Worm (Caenorhabditis elegans) whole organism, midembryonic: ENCODE data around the gene fip-1.

Source experiments
- T22C8.4 ChIP-seq: fragments of 200-800 bp; sonication (Bioruptor generic); IDR thresholded peaks from 2 replicates; pipeline ENCODE4 v1.3.6; 2022; ENCODE audit warnings: missing genetic modification characterization, missing compliant biosample characterization
- cog-1 ChIP-seq: sonication (generic microtip); optimal IDR thresholded peaks from 2 replicates; lab custom pipeline; 2016; ENCODE audit warnings: missing genetic modification characterization, missing compliant biosample characterization
- klf-2 ChIP-seq: fragments of 200-800 bp; sonication (Bioruptor generic); conservative IDR thresholded peaks from 2 replicates; pipeline ENCODE4 v1.3.6; 2022; ENCODE audit warnings: missing genetic modification reagents, missing genetic modification characterization, missing compliant biosample characterization
- med-1 ChIP-seq: sonication (generic microtip); optimal IDR thresholded peaks from 2 replicates; lab custom pipeline; 2017; ENCODE audit warnings: missing genetic modification characterization, mild to moderate bottlenecking, missing compliant biosample characterization, antibody characterized with exemption, missing genetic modification reagents; ENCODE audit not compliant: insufficient read depth
- ref-1 ChIP-seq: fragments of 200-800 bp; sonication (Bioruptor generic); conservative IDR thresholded peaks from 2 replicates; pipeline ENCODE4 v1.3.6; 2022; ENCODE audit warnings: missing genetic modification reagents, missing genetic modification characterization, missing compliant biosample characterization
- tab-1 ChIP-seq: fragments of 200-800 bp; sonication (Bioruptor generic); IDR thresholded peaks from 2 replicates; pipeline ENCODE4 v1.3.6; 2022; ENCODE audit warnings: missing genetic modification characterization, missing compliant biosample characterization
- ztf-23 ChIP-seq: fragments of 200-800 bp; sonication (Bioruptor generic); IDR thresholded peaks from 2 replicates; pipeline ENCODE4 v1.3.6; 2022; ENCODE audit warnings: missing genetic modification reagents, missing genetic modification characterization, missing compliant biosample characterization

DNA sequence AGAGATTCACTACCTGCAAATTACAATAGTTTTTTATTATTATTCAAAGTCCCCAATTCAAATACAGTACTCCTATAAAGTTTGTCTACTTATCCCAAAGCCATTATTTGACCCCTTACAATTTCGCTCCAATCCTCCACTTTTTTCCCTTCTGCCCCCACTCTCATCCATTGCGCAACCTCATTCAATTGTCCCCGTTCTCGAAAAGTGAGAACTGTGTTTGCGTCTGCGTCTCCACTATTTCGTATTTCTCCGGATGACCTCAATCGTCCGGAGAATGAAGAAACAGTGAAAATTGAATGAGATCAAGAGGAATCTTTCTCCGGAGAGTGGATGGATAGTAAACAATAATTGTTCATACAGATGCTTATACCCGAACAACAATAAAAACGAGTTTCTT, 42.9 kb upstream of the fip-1 start:
- TF ChIP-seq cog-1: no peak
- TF ChIP-seq tab-1 (GFP tag; lab: Robert Waterston, UW): no peak
- TF ChIP-seq med-1: no peak
- no peak for TF ChIP-seq ref-1 (GFP tag; lab: Robert Waterston, UW)
- no peak for TF ChIP-seq T22C8.4 (GFP tag; lab: Robert Waterston, UW)
- TF ChIP-seq klf-2 (GFP tag; lab: Robert Waterston, UW): no peak
- no peak for TF ChIP-seq ztf-23
